Worm (Caenorhabditis elegans): ENCODE results near the gene fbxc-18.

- TF ChIP-seq ztf-29 (GFP tag; IDR thresholded peaks at IDR 0.05), result no peak
- no peak for TF ChIP-seq ref-1 (GFP tag; conservative IDR thresholded peaks at IDR 0.05)
- TF ChIP-seq T22C8.4 (GFP tag; IDR thresholded peaks at IDR 0.05), result no peak
- TF ChIP-seq tab-1 (GFP tag; IDR thresholded peaks at IDR 0.05), result no peak
- no peak for TF ChIP-seq med-1 (GFP tag; optimal IDR thresholded peaks at IDR 0.05; ENCODE audit: insufficient read depth)
- TF ChIP-seq cog-1 (tag; optimal IDR thresholded peaks at IDR 0.05), result no peak
- no peak for TF ChIP-seq ztf-23 (GFP tag; IDR thresholded peaks at IDR 0.05)
- TF ChIP-seq flt-1 (GFP tag; IDR thresholded peaks at IDR 0.05), result no peak
Observed at ce11 chrII:948091-948490, 18.8 kb downstream of the fbxc-18 start, which contains the start of gene fbxc-32.
